Fruit fly (Drosophila melanogaster): ENCODE results near the gene Ca-beta.

Gene Ca-beta

DNA sequence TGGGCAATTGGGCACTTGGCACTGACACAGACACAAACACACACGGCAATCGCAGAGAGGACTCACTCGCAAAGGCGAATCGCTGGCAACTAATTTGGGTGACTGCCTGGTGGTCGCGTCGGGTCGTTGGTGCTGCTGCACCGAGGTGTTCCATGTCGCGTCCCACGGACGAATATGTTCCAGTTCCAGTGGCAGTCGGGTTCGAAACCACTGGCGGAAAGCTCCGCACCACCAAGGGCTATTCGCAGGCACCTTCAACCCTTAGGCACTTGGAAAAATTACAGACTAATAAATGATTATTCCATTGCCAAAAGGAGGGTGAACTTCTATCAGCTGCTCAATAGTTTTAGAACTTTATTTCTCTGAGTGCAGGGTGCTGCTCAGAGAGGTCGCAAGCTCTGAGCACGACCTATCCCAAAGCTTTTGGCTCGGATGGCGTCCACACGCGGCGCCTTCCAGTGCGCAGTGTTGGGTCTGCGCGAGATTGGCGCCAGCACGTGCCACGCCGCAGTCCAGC, at the start of gene Ca-beta (continued):
- TF ChIP-seq CG30403 (GFP tag; optimal IDR thresholded peaks at IDR 0.05) = peak; percentile 36
- peak; percentile 63; the same call in 1 of the 2 replicates for TF ChIP-seq NFAT (GFP tag; IDR thresholded peaks at IDR 0.05)
- no peak for TF ChIP-seq pnt (GFP tag; optimal IDR thresholded peaks at IDR 0.05)
- TF ChIP-seq Blimp-1 (GFP tag; optimal IDR thresholded peaks at IDR 0.05) = no peak
- no peak for TF ChIP-seq Abd-B (GFP tag; optimal IDR thresholded peaks at IDR 0.05)
- TF ChIP-seq CG4328 (GFP tag; optimal IDR thresholded peaks at IDR 0.05) = no peak
- TF ChIP-seq CG1603 (tag; optimal IDR thresholded peaks at IDR 0.05) = peak; percentile 30
- no peak for TF ChIP-seq aop (GFP tag; IDR thresholded peaks at IDR 0.05)
- no peak for TF ChIP-seq CG3163 (GFP tag; optimal IDR thresholded peaks at IDR 0.05)
- TF ChIP-seq Fer3 (tag; optimal IDR thresholded peaks at IDR 0.05) = peak; percentile 46
- TF ChIP-seq CG5953 (GFP tag; IDR thresholded peaks at IDR 0.05) = no peak
- no peak for TF ChIP-seq Camta (GFP tag; optimal IDR thresholded peaks at IDR 0.05)
- no peak for TF ChIP-seq dimm (GFP tag; IDR thresholded peaks at IDR 0.05)
- TF ChIP-seq CG17568 (GFP tag; optimal IDR thresholded peaks at IDR 0.05) = no peak
- TF ChIP-seq CG8388 (GFP tag; optimal IDR thresholded peaks at IDR 0.05) = no peak
- TF ChIP-seq CG31224 (GFP tag; IDR thresholded peaks at IDR 0.05) = 0 out of 2 replicates have a peak, but pooled peaks have one; percentile 40
- peak; percentile 26 for TF ChIP-seq Nf-YC (tag; optimal IDR thresholded peaks at IDR 0.05)
- peak; percentile 10 for TF ChIP-seq CG4282 (GFP tag; optimal IDR thresholded peaks at IDR 0.05)
- no peak for TF ChIP-seq Sry-δ (GFP tag; optimal IDR thresholded peaks at IDR 0.05)
- TF ChIP-seq Gsc (GFP tag; IDR thresholded peaks at IDR 0.05) = no peak
- peak; percentile 24 for TF ChIP-seq sug (tag; optimal IDR thresholded peaks at IDR 0.05)
- TF ChIP-seq CG4404 (GFP tag; IDR thresholded peaks at IDR 0.05) = no peak
- TF ChIP-seq CG4707 (GFP tag; optimal IDR thresholded peaks at IDR 0.05) = no peak
- no peak for TF ChIP-seq CG3407 (GFP tag; optimal IDR thresholded peaks at IDR 0.05)
- TF ChIP-seq ham (GFP tag; IDR thresholded peaks at IDR 0.05) = no peak
- TF ChIP-seq gfzf (GFP tag; optimal IDR thresholded peaks at IDR 0.05) = no peak
- TF ChIP-seq CG8290 (GFP tag; optimal IDR thresholded peaks at IDR 0.05) = no peak
- peak in 1 of 2 experiments; percentile 86 for TF ChIP-seq CG8290 (tag; optimal IDR thresholded peaks at IDR 0.05)
- TF ChIP-seq CG7987 (GFP tag; optimal IDR thresholded peaks at IDR 0.05) = no peak
- TF ChIP-seq D19B (GFP tag; optimal IDR thresholded peaks at IDR 0.05) = no peak
- no peak for TF ChIP-seq NK7.1 (GFP tag; optimal IDR thresholded peaks at IDR 0.05)
- no peak for TF ChIP-seq fd96Cb (tag; optimal IDR thresholded peaks at IDR 0.05)
- peak; percentile 67 for TF ChIP-seq mam (GFP tag; optimal IDR thresholded peaks at IDR 0.05)
- peak; percentile 38 for TF ChIP-seq bab2 (GFP tag; optimal IDR thresholded peaks at IDR 0.05)
- TF ChIP-seq CG5245 (GFP tag; optimal IDR thresholded peaks at IDR 0.05) = no peak
- peak; percentile 15 for TF ChIP-seq CG15011 (GFP tag; optimal IDR thresholded peaks at IDR 0.05)
- no peak for TF ChIP-seq salm (tag; optimal IDR thresholded peaks at IDR 0.05)
- 0 out of 3 replicates have a peak, but pooled peaks have one; percentile 10 for TF ChIP-seq CG2889 (GFP tag; IDR thresholded peaks at IDR 0.05)
- peak; percentile 90 for TF ChIP-seq Med (GFP tag)
- TF ChIP-seq CG9797 (GFP tag; optimal IDR thresholded peaks at IDR 0.05) = no peak
- TF ChIP-seq sens-2 (GFP tag; IDR thresholded peaks at IDR 0.05) = no peak
- peak; percentile 43 for TF ChIP-seq CG17359 (tag; optimal IDR thresholded peaks at IDR 0.05)
- TF ChIP-seq trh (GFP tag; optimal IDR thresholded peaks at IDR 0.05) = no peak
- TF ChIP-seq ind (GFP tag; optimal IDR thresholded peaks at IDR 0.05) = peak; percentile 46
- TF ChIP-seq Poxn (GFP tag; IDR thresholded peaks at IDR 0.05) = no peak
- TF ChIP-seq PHDP (tag; optimal IDR thresholded peaks at IDR 0.05) = peak; percentile 17
- no peak for TF ChIP-seq CG6175 (GFP tag; IDR thresholded peaks at IDR 0.05)
- no peak for TF ChIP-seq BEAF-32 (GFP tag; optimal IDR thresholded peaks at IDR 0.05)
- no peak for TF ChIP-seq CG3726 (GFP tag; IDR thresholded peaks at IDR 0.05)
- no peak for TF ChIP-seq sqz (GFP tag; optimal IDR thresholded peaks at IDR 0.05)
- TF ChIP-seq vfl (GFP tag; optimal IDR thresholded peaks at IDR 0.05) = peak; percentile 5
- TF ChIP-seq br (optimal IDR thresholded peaks at IDR 0.05) = no peak
